Fruit fly (Drosophila melanogaster) whole organism, embryonic: Measurements from ENCODE around the gene CG17364.

Experiments used
- CG11398 ChIP-seq: fragments of 200-800 bp; sonication (Bioruptor generic); optimal IDR thresholded peaks from 2 replicates; lab custom pipeline; 2016; ENCODE audit warnings: missing biosample characterization, missing genetic modification characterization
- CG12155 ChIP-seq: fragments of 200-800 bp; sonication (Bioruptor generic); optimal IDR thresholded peaks from 3 replicates; lab custom pipeline; 2016; ENCODE audit warnings: missing biosample characterization, missing genetic modification characterization
- CG12744 ChIP-seq: fragments of 200-800 bp; sonication (Bioruptor generic); optimal IDR thresholded peaks from 2 replicates; lab custom pipeline; 2016; ENCODE audit warnings: missing biosample characterization, missing genetic modification characterization
- CG13287 ChIP-seq: fragments of 200-800 bp; sonication (Bioruptor generic); IDR thresholded peaks from 2 replicates; pipeline ENCODE4 v1.3.6; 2022; ENCODE audit warnings: missing biosample characterization, missing genetic modification characterization; ENCODE audit not compliant: partially characterized antibody
- CG14860 ChIP-seq: fragments of 200-800 bp; sonication (Bioruptor generic); IDR thresholded peaks from 3 replicates; pipeline ENCODE4 v1.3.6; 2022; ENCODE audit warnings: missing biosample characterization, missing genetic modification characterization; ENCODE audit not compliant: partially characterized antibody
- CG15073 ChIP-seq: fragments of 200-800 bp; sonication (Bioruptor generic); optimal IDR thresholded peaks from 2 replicates; lab custom pipeline; 2016; ENCODE audit warnings: missing biosample characterization, missing genetic modification characterization
- CG17359 ChIP-seq: fragments of 200-800 bp; sonication (Bioruptor generic); optimal IDR thresholded peaks from 3 replicates; lab custom pipeline; 2018; ENCODE audit warnings: missing biosample characterization, mild to moderate bottlenecking, missing genetic modification characterization, moderate library complexity
- CG31365 ChIP-seq: fragments of 200-800 bp; sonication (Bioruptor generic); optimal IDR thresholded peaks from 2 replicates; lab custom pipeline; 2018; ENCODE audit warnings: missing biosample characterization, mild to moderate bottlenecking, missing genetic modification characterization
- CG4282 ChIP-seq: fragments of 200-800 bp; sonication (Bioruptor generic); optimal IDR thresholded peaks from 2 replicates; lab custom pipeline; 2016; ENCODE audit warnings: missing biosample characterization, missing genetic modification characterization
- CG4328 ChIP-seq: fragments of 200-800 bp; sonication (Bioruptor generic); optimal IDR thresholded peaks from 3 replicates; lab custom pipeline; 2017; ENCODE audit warnings: missing biosample characterization, missing genetic modification reagents, missing genetic modification characterization
- CG4730 ChIP-seq: fragments of 200-800 bp; sonication (Bioruptor generic); IDR thresholded peaks from 2 replicates; pipeline ENCODE4 v1.3.6; 2022; ENCODE audit warnings: missing biosample characterization, missing genetic modification characterization
- CG6175 ChIP-seq: fragments of 200-800 bp; sonication (Bioruptor generic); IDR thresholded peaks from 3 replicates; pipeline ENCODE4 v1.3.6; 2022; ENCODE audit warnings: missing biosample characterization, missing genetic modification characterization
- CG6765 ChIP-seq: fragments of 200-800 bp; sonication (Bioruptor generic); optimal IDR thresholded peaks from 3 replicates; lab custom pipeline; 2017; ENCODE audit warnings: missing biosample characterization, mild to moderate bottlenecking, missing genetic modification characterization
- CG8478 ChIP-seq: fragments of >200 bp; optimal IDR thresholded peaks from 2 replicates; lab custom pipeline; 2018
- CG8765 ChIP-seq: fragments of 200-800 bp; sonication (Bioruptor generic); IDR thresholded peaks from 2 replicates; pipeline ENCODE4 v1.3.6; 2022; ENCODE audit warnings: missing biosample characterization, missing genetic modification characterization
- CrebB ChIP-seq: fragments of 200-800 bp; sonication (Bioruptor generic); optimal IDR thresholded peaks from 3 replicates; lab custom pipeline; 2018; ENCODE audit warnings: missing biosample characterization, mild to moderate bottlenecking, missing genetic modification characterization
- D19A ChIP-seq: fragments of 200-800 bp; optimal IDR thresholded peaks from 3 replicates; lab custom pipeline; 2019; ENCODE audit warnings: missing biosample characterization, mild to moderate bottlenecking, missing genetic modification characterization, moderate library complexity
- Dp ChIP-seq: fragments of 200-800 bp; sonication (Bioruptor generic); optimal IDR thresholded peaks from 2 replicates; lab custom pipeline; 2018; ENCODE audit warnings: missing biosample characterization, mild to moderate bottlenecking, missing genetic modification characterization, moderate library complexity
- Ets65A ChIP-seq: fragments of 200-800 bp; sonication (Bioruptor generic); peaks from one replicate; lab custom pipeline; 2016; ENCODE audit warnings: missing biosample characterization, missing genetic modification characterization
- Fer3 ChIP-seq: fragments of 200-800 bp; sonication (Bioruptor generic); optimal IDR thresholded peaks from 2 replicates; lab custom pipeline; 2018; ENCODE audit warnings: missing biosample characterization, mild to moderate bottlenecking, missing genetic modification characterization, moderate library complexity
- Hr51 ChIP-seq, 2 experiments: fragments of 200-800 bp; sonication (Bioruptor generic); optimal IDR thresholded peaks; 2 replicates in 1 of 2; 3 replicates in 1 of 2; lab custom pipeline; 2016 to 2018; ENCODE audit warnings: missing biosample characterization in 2 of 2, missing genetic modification characterization in 2 of 2, mild to moderate bottlenecking in 1 of 2, moderate library complexity in 1 of 2
- Lhr ChIP-seq: fragments of 200-800 bp; sonication (Bioruptor generic); optimal IDR thresholded peaks from 3 replicates; lab custom pipeline; 2017; ENCODE audit warnings: mild to moderate bottlenecking, missing biosample characterization, missing genetic modification reagents, missing genetic modification characterization
- Mad ChIP-seq: fragments of 200-800 bp; sonication (Bioruptor generic); optimal IDR thresholded peaks from 2 replicates; lab custom pipeline; 2016; ENCODE audit warnings: missing biosample characterization, missing genetic modification characterization
- Mes4 ChIP-seq: fragments of 200-800 bp; sonication (Bioruptor generic); optimal IDR thresholded peaks from 2 replicates; lab custom pipeline; 2016; ENCODE audit warnings: missing biosample characterization, missing genetic modification characterization
- Opbp ChIP-seq: fragments of 200-800 bp; sonication (Bioruptor generic); IDR thresholded peaks from 3 replicates; pipeline ENCODE4 v1.3.6; 2022; ENCODE audit warnings: missing biosample characterization, missing genetic modification characterization; ENCODE audit not compliant: partially characterized antibody
- Ptx1 ChIP-seq: fragments of 200-800 bp; sonication (Bioruptor generic); IDR thresholded peaks from 2 replicates; pipeline ENCODE4 v1.3.6; 2022; ENCODE audit warnings: missing biosample characterization, missing genetic modification characterization
- amos ChIP-seq: fragments of 200-800 bp; sonication (Bioruptor generic); IDR thresholded peaks from 2 replicates; pipeline ENCODE4 v1.3.6; 2022; ENCODE audit warnings: missing biosample characterization, missing genetic modification characterization; ENCODE audit not compliant: partially characterized antibody
- eve ChIP-seq, 2 experiments: fragments of >200 bp; optimal IDR thresholded peaks; 2 replicates each; lab custom pipeline; 2017; ENCODE audit warnings: missing biosample characterization in 2 of 2, missing genetic modification characterization in 2 of 2
- ewg ChIP-seq: fragments of 200-800 bp; sonication (Bioruptor generic); optimal IDR thresholded peaks from 3 replicates; lab custom pipeline; 2017; ENCODE audit warnings: mild to moderate bottlenecking, missing biosample characterization, missing genetic modification reagents, missing genetic modification characterization
- exex ChIP-seq: fragments of 200-800 bp; sonication (Bioruptor generic); optimal IDR thresholded peaks from 4 replicates; lab custom pipeline; 2018; ENCODE audit warnings: missing biosample characterization, mild to moderate bottlenecking, missing genetic modification characterization, moderate library complexity
- fd3F ChIP-seq: fragments of 200-800 bp; sonication (Bioruptor generic); optimal IDR thresholded peaks from 2 replicates; lab custom pipeline; 2018; ENCODE audit warnings: missing biosample characterization, mild to moderate bottlenecking, missing genetic modification characterization, moderate library complexity
- gsb-n ChIP-seq: fragments of 200-800 bp; sonication (Bioruptor generic); optimal IDR thresholded peaks from 3 replicates; lab custom pipeline; 2018; ENCODE audit warnings: missing biosample characterization, mild to moderate bottlenecking, missing genetic modification characterization
- ind ChIP-seq: fragments of 200-800 bp; sonication (Bioruptor generic); optimal IDR thresholded peaks from 3 replicates; lab custom pipeline; 2016; ENCODE audit warnings: missing biosample characterization, missing genetic modification characterization
- lab ChIP-seq: fragments of 200-800 bp; sonication (Bioruptor generic); optimal IDR thresholded peaks from 3 replicates; lab custom pipeline; 2017; ENCODE audit warnings: missing biosample characterization, missing genetic modification characterization, mild to moderate bottlenecking, moderate library complexity, missing genetic modification reagents
- lmd ChIP-seq: fragments of 200-800 bp; sonication (Bioruptor generic); IDR thresholded peaks from 2 replicates; pipeline ENCODE4 v1.3.6; 2022; ENCODE audit warnings: missing biosample characterization, missing genetic modification characterization
- maf-S ChIP-seq: fragments of 200-800 bp; sonication (Bioruptor generic); optimal IDR thresholded peaks from 2 replicates; lab custom pipeline; 2016; ENCODE audit warnings: missing biosample characterization, missing genetic modification characterization
- sc ChIP-seq, 3 experiments: fragments of >200 bp in 2 of 3; fragments of 200-800 bp in 1 of 3; sonication (Bioruptor generic) in 1 of 3; optimal IDR thresholded peaks; 2 replicates in 2 of 3; 3 replicates in 1 of 3; lab custom pipeline; 2017; ENCODE audit warnings: mild to moderate bottlenecking in 1 of 3, missing biosample characterization in 1 of 3, missing genetic modification characterization in 1 of 3, missing genetic modification reagents in 1 of 3
- sens-2 ChIP-seq: fragments of 200-800 bp; sonication (Bioruptor generic); IDR thresholded peaks from 2 replicates; pipeline ENCODE4 v1.3.6; 2022; ENCODE audit warnings: missing biosample characterization, missing genetic modification characterization
- sim ChIP-seq: fragments of 200-800 bp; sonication (Bioruptor generic); IDR thresholded peaks from 2 replicates; pipeline ENCODE4 v1.3.6; 2022; ENCODE audit warnings: missing biosample characterization, missing genetic modification characterization
- slp2 ChIP-seq: fragments of 200-800 bp; sonication (Bioruptor generic); optimal IDR thresholded peaks from 2 replicates; lab custom pipeline; 2016; ENCODE audit warnings: missing biosample characterization, missing genetic modification characterization
- sna ChIP-seq: fragments of 200-800 bp; sonication (Bioruptor generic); IDR thresholded peaks from 2 replicates; pipeline ENCODE4 v1.3.6; 2022; ENCODE audit warnings: missing biosample characterization, missing genetic modification characterization; ENCODE audit not compliant: partially characterized antibody
- sqz ChIP-seq: fragments of 200-800 bp; sonication (Bioruptor generic); optimal IDR thresholded peaks from 3 replicates; lab custom pipeline; 2018; ENCODE audit warnings: missing biosample characterization, mild to moderate bottlenecking, missing genetic modification characterization
- stc ChIP-seq: fragments of 200-800 bp; sonication (Bioruptor generic); IDR thresholded peaks from 2 replicates; pipeline ENCODE4 v1.3.6; 2022; ENCODE audit warnings: missing biosample characterization, missing genetic modification characterization
- tna ChIP-seq: fragments of 200-800 bp; sonication (Bioruptor generic); IDR thresholded peaks from 2 replicates; pipeline ENCODE4 v1.3.6; 2022; ENCODE audit warnings: missing biosample characterization, missing genetic modification characterization; ENCODE audit not compliant: partially characterized antibody
- twi ChIP-seq: fragments of 200-800 bp; optimal IDR thresholded peaks from 2 replicates; lab custom pipeline; 2019; ENCODE audit warnings: missing biosample characterization, mild to moderate bottlenecking, missing genetic modification characterization, moderate library complexity
- vnd ChIP-seq: fragments of 200-800 bp; sonication (Bioruptor generic); IDR thresholded peaks from 3 replicates; pipeline ENCODE4 v1.3.6; 2022; ENCODE audit warnings: missing biosample characterization, missing genetic modification characterization; ENCODE audit not compliant: partially characterized antibody
- zen ChIP-seq: fragments of 200-800 bp; sonication (Bioruptor generic); optimal IDR thresholded peaks from 3 replicates; lab custom pipeline; 2018; ENCODE audit warnings: missing biosample characterization, mild to moderate bottlenecking, missing genetic modification characterization, moderate library complexity
- zf30C ChIP-seq: fragments of 200-800 bp; sonication (Bioruptor generic); optimal IDR thresholded peaks from 3 replicates; lab custom pipeline; 2018; ENCODE audit warnings: missing biosample characterization, mild to moderate bottlenecking, missing genetic modification characterization

CG17364 gene

dm6 chr3L:14001658-14002523 lies 8.7 kb upstream of the CG17364 start, which contains the start of the genes Nprl3 and upSET (continued):
- TF ChIP-seq CG31365 (no peak), sens-2 (GFP tag; lab: Robert Waterston, UW) (no peak), ewg (GFP tag; lab: Kevin White, UChicago) (no peak), ind (GFP tag; lab: Kevin White, UChicago) (no peak), sna (GFP tag; lab: Robert Waterston, UW) (peak; percentile 86), Dp (GFP tag; lab: Kevin White, UChicago) (peak; percentile 35), vnd (peak; percentile 81), CG13287 (peak; percentile 88), CG12744 (GFP tag; lab: Kevin White, UChicago) (no peak), CG12155 (GFP tag; lab: Kevin White, UChicago) (no peak), Ptx1 (GFP tag; lab: Robert Waterston, UW) (no peak), Hr51 (GFP tag; optimal IDR thresholded peaks at IDR 0.05; lab: Kevin White, UChicago) (peak in 1 of 2 experiments; percentile 25), CG15073 (GFP tag; lab: Kevin White, UChicago) (no peak), slp2 (GFP tag; lab: Kevin White, UChicago) (no peak), exex (tag; lab: Kevin White, UChicago) (no peak), CG14860 (GFP tag; lab: Robert Waterston, UW) (peak; percentile 79), CG6175 (GFP tag; lab: Robert Waterston, UW) (no peak), Mad (no peak), CG8765 (no peak), Opbp (GFP tag; lab: Robert Waterston, UW) (peak; percentile 93), CG6765 (GFP tag; lab: Kevin White, UChicago) (no peak), Ets65A (no peak), lmd (no peak), sc (optimal IDR thresholded peaks at IDR 0.05; lab: Kevin White, UChicago) (no peak), sc (GFP tag; optimal IDR thresholded peaks at IDR 0.05; lab: Kevin White, UChicago) (no peak), gsb-n (no peak), eve (GFP tag; optimal IDR thresholded peaks at IDR 0.05; lab: Kevin White, UChicago) (no peak), Mes4 (GFP tag; lab: Kevin White, UChicago) (no peak), Fer3 (no peak), maf-S (GFP tag; lab: Kevin White, UChicago) (no peak), sim (GFP tag; lab: Robert Waterston, UW) (no peak), CG4282 (GFP tag; lab: Kevin White, UChicago) (no peak), lab (GFP tag; lab: Kevin White, UChicago) (peak; percentile 45), tna (GFP tag; lab: Robert Waterston, UW) (peak; percentile 83), CG4328 (no peak), Lhr (GFP tag; lab: Kevin White, UChicago) (peak; percentile 33), CG17359 (tag; lab: Kevin White, UChicago) (peak; percentile 51), twi (tag; lab: Kevin White, UChicago) (no peak), zf30C (GFP tag; lab: Kevin White, UChicago) (no peak), amos (GFP tag; lab: Robert Waterston, UW) (peak; percentile 95), CG11398 (no peak), CrebB (tag; lab: Kevin White, UChicago) (no peak), zen (tag; lab: Kevin White, UChicago) (peak; percentile 55), sqz (GFP tag; lab: Kevin White, UChicago) (peak; percentile 38), fd3F (GFP tag; lab: Kevin White, UChicago) (no peak), CG8478 (lab: Kevin White, UChicago) (peak; percentile 70), stc (no peak), CG4730 (GFP tag; lab: Robert Waterston, UW) (no peak), D19A (tag; lab: Kevin White, UChicago) (no peak)
